Fruit fly (Drosophila melanogaster) whole organism, embryonic: Measurements from ENCODE around the gene Muc18B.

ENCODE experiments used
- Atf6 ChIP-seq: fragments of 200-800 bp; sonication (Bioruptor generic); IDR thresholded peaks from 2 replicates; pipeline ENCODE4 v1.3.6; 2022; ENCODE audit warnings: missing biosample characterization, missing genetic modification characterization
- CG10147 ChIP-seq: fragments of 200-800 bp; sonication (Bioruptor generic); optimal IDR thresholded peaks from 2 replicates; lab custom pipeline; 2019; ENCODE audit warnings: missing biosample characterization, mild to moderate bottlenecking, missing genetic modification characterization, moderate library complexity
- CG10209 ChIP-seq: fragments of 200-800 bp; sonication (Bioruptor generic); optimal IDR thresholded peaks from 3 replicates; lab custom pipeline; 2017; ENCODE audit warnings: missing biosample characterization, mild to moderate bottlenecking, missing genetic modification characterization, missing genetic modification reagents
- CG10267 ChIP-seq: fragments of 200-800 bp; sonication (Bioruptor generic); optimal IDR thresholded peaks from 2 replicates; lab custom pipeline; 2018; ENCODE audit warnings: missing biosample characterization, mild to moderate bottlenecking, missing genetic modification characterization, moderate library complexity
- CG10366 ChIP-seq: fragments of 200-800 bp; sonication (Bioruptor generic); IDR thresholded peaks from 2 replicates; pipeline ENCODE4 v1.3.6; 2022; ENCODE audit warnings: missing biosample characterization, missing genetic modification characterization
- CG11504 ChIP-seq: fragments of 200-800 bp; sonication (Bioruptor generic); optimal IDR thresholded peaks from 3 replicates; lab custom pipeline; 2019; ENCODE audit warnings: missing biosample characterization, mild to moderate bottlenecking, missing genetic modification characterization, moderate library complexity
- CG12769 ChIP-seq: fragments of 200-800 bp; sonication (Bioruptor generic); optimal IDR thresholded peaks from 2 replicates; lab custom pipeline; 2019; ENCODE audit warnings: missing biosample characterization, mild to moderate bottlenecking, missing genetic modification characterization, moderate library complexity
- CG13894 ChIP-seq: fragments of 200-800 bp; sonication (Bioruptor generic); optimal IDR thresholded peaks from 3 replicates; lab custom pipeline; 2018; ENCODE audit warnings: missing biosample characterization, mild to moderate bottlenecking, missing genetic modification characterization, moderate library complexity
- CG2678 ChIP-seq: fragments of 200-800 bp; sonication (Bioruptor generic); optimal IDR thresholded peaks from 3 replicates; lab custom pipeline; 2019; ENCODE audit warnings: missing biosample characterization, mild to moderate bottlenecking, missing genetic modification characterization, moderate library complexity
- CG2712 ChIP-seq: fragments of 200-800 bp; optimal IDR thresholded peaks from 3 replicates; lab custom pipeline; 2019; ENCODE audit warnings: missing biosample characterization, mild to moderate bottlenecking, missing genetic modification characterization, moderate library complexity
- CG31388 ChIP-seq: fragments of 200-800 bp; sonication (Bioruptor generic); optimal IDR thresholded peaks from 2 replicates; lab custom pipeline; 2016; ENCODE audit warnings: missing biosample characterization, missing genetic modification characterization
- CG4328 ChIP-seq: fragments of 200-800 bp; sonication (Bioruptor generic); optimal IDR thresholded peaks from 3 replicates; lab custom pipeline; 2017; ENCODE audit warnings: missing biosample characterization, missing genetic modification reagents, missing genetic modification characterization
- CG4820 ChIP-seq: fragments of 200-800 bp; sonication (Bioruptor generic); optimal IDR thresholded peaks from 3 replicates; lab custom pipeline; 2016; ENCODE audit warnings: missing biosample characterization, missing genetic modification characterization
- CG5953 ChIP-seq: fragments of 200-800 bp; sonication (Bioruptor generic); IDR thresholded peaks from 2 replicates; pipeline ENCODE4 v1.3.6; 2022; ENCODE audit warnings: missing biosample characterization, missing genetic modification characterization
- CG7745 ChIP-seq: fragments of 200-800 bp; sonication (Bioruptor generic); optimal IDR thresholded peaks from 2 replicates; lab custom pipeline; 2018; ENCODE audit warnings: missing biosample characterization, mild to moderate bottlenecking, missing genetic modification characterization, moderate library complexity
- CG8290 ChIP-seq, 3 experiments: fragments of 200-800 bp; sonication (Bioruptor generic); optimal IDR thresholded peaks; 2 replicates each; lab custom pipeline; 2016 to 2019; ENCODE audit warnings: missing biosample characterization in 3 of 3, missing genetic modification characterization in 3 of 3, mild to moderate bottlenecking in 2 of 3, moderate library complexity in 1 of 3
- CG8359 ChIP-seq: fragments of 200-800 bp; sonication (Bioruptor generic); optimal IDR thresholded peaks from 2 replicates; lab custom pipeline; 2017; ENCODE audit warnings: missing biosample characterization, mild to moderate bottlenecking, missing genetic modification characterization, borderline replicate concordance
- CG9932 ChIP-seq: fragments of 200-800 bp; sonication (Bioruptor generic); IDR thresholded peaks from 2 replicates; pipeline ENCODE4 v1.3.6; 2022; ENCODE audit warnings: missing biosample characterization, missing genetic modification characterization
- CTCF ChIP-seq: fragments of 200-800 bp; sonication (Bioruptor generic); optimal IDR thresholded peaks from 2 replicates; lab custom pipeline; 2017; ENCODE audit warnings: missing biosample characterization, mild to moderate bottlenecking, missing genetic modification characterization, moderate library complexity
- Doc3 ChIP-seq: fragments of 200-800 bp; sonication (Bioruptor generic); IDR thresholded peaks from 3 replicates; pipeline ENCODE4 v1.3.6; 2022; ENCODE audit warnings: missing biosample characterization, missing genetic modification characterization; ENCODE audit not compliant: partially characterized antibody
- Ets65A ChIP-seq: fragments of 200-800 bp; sonication (Bioruptor generic); peaks from one replicate; lab custom pipeline; 2016; ENCODE audit warnings: missing biosample characterization, missing genetic modification characterization
- Ets97D ChIP-seq: fragments of 200-800 bp; sonication (Bioruptor generic); optimal IDR thresholded peaks from 3 replicates; lab custom pipeline; 2016; ENCODE audit warnings: missing biosample characterization, missing genetic modification characterization
- Hand ChIP-seq: fragments of 200-800 bp; sonication (Bioruptor generic); optimal IDR thresholded peaks from 2 replicates; lab custom pipeline; 2017; ENCODE audit warnings: mild to moderate bottlenecking, missing biosample characterization, missing genetic modification reagents, missing genetic modification characterization
- Hr78 ChIP-seq, 2 experiments: fragments of 200-800 bp in 1 of 2; fragments of >200 bp in 1 of 2; sonication (Bioruptor generic) in 1 of 2; optimal IDR thresholded peaks; 2 replicates each; lab custom pipeline; 2017 to 2019; ENCODE audit warnings: missing biosample characterization in 2 of 2, missing genetic modification characterization in 2 of 2, mild to moderate bottlenecking in 1 of 2, moderate library complexity in 1 of 2
- Kr ChIP-seq: fragments of 200-800 bp; sonication (Bioruptor generic); optimal IDR thresholded peaks from 2 replicates; lab custom pipeline; 2017; ENCODE audit warnings: missing biosample characterization, mild to moderate bottlenecking, missing genetic modification characterization
- Lim3 ChIP-seq: fragments of 200-800 bp; sonication (Bioruptor generic); IDR thresholded peaks from 2 replicates; pipeline ENCODE4 v1.3.6; 2022; ENCODE audit warnings: missing biosample characterization, missing genetic modification characterization
- Med ChIP-seq: fragments of 200-800 bp; sonication (Bioruptor generic); peaks from one replicate; lab custom pipeline; 2016; ENCODE audit warnings: missing biosample characterization, missing genetic modification characterization, mild to moderate bottlenecking, inconsistent platforms, moderate library complexity
- Mes4 ChIP-seq: fragments of 200-800 bp; sonication (Bioruptor generic); optimal IDR thresholded peaks from 2 replicates; lab custom pipeline; 2016; ENCODE audit warnings: missing biosample characterization, missing genetic modification characterization
- NC2α ChIP-seq: fragments of 200-800 bp; sonication (Bioruptor generic); optimal IDR thresholded peaks from 2 replicates; lab custom pipeline; 2016; ENCODE audit warnings: missing biosample characterization, missing genetic modification characterization
- Oli ChIP-seq: fragments of 200-800 bp; sonication (Bioruptor generic); optimal IDR thresholded peaks from 2 replicates; lab custom pipeline; 2018; ENCODE audit warnings: missing biosample characterization, mild to moderate bottlenecking, missing genetic modification characterization, moderate library complexity
- PHDP ChIP-seq: fragments of 200-800 bp; sonication (Bioruptor generic); optimal IDR thresholded peaks from 3 replicates; lab custom pipeline; 2018; ENCODE audit warnings: missing biosample characterization, mild to moderate bottlenecking, missing genetic modification characterization, moderate library complexity
- Pdp1 ChIP-seq, 2 experiments: fragments of 200-800 bp; sonication (Bioruptor generic); optimal IDR thresholded peaks; 3 replicates each; lab custom pipeline; 2016; ENCODE audit warnings: missing biosample characterization in 2 of 2, missing genetic modification characterization in 2 of 2, mild to moderate bottlenecking in 1 of 2, moderate library complexity in 1 of 2
- Rfx ChIP-seq: fragments of 200-800 bp; sonication (Bioruptor generic); IDR thresholded peaks from 2 replicates; pipeline ENCODE4 v1.3.6; 2022; ENCODE audit warnings: missing biosample characterization, missing genetic modification characterization
- Xbp1 ChIP-seq: fragments of 200-800 bp; sonication (Bioruptor generic); optimal IDR thresholded peaks from 3 replicates; lab custom pipeline; 2016; ENCODE audit warnings: missing biosample characterization, mild to moderate bottlenecking, missing genetic modification characterization
- ab ChIP-seq: fragments of 200-800 bp; sonication (Bioruptor generic); optimal IDR thresholded peaks from 2 replicates; lab custom pipeline; 2016; ENCODE audit warnings: missing biosample characterization, missing genetic modification characterization
- chif ChIP-seq, 2 experiments: fragments of 200-800 bp; sonication (Bioruptor generic); optimal IDR thresholded peaks; 3 replicates each; lab custom pipeline; 2016; ENCODE audit warnings: missing biosample characterization in 2 of 2, missing genetic modification characterization in 2 of 2
- chinmo ChIP-seq: fragments of 200-800 bp; sonication (Bioruptor generic); IDR thresholded peaks from 4 replicates; pipeline ENCODE4 v1.3.6; 2022; ENCODE audit warnings: missing biosample characterization, missing genetic modification characterization; ENCODE audit not compliant: partially characterized antibody
- crol ChIP-seq: fragments of 200-800 bp; sonication (Bioruptor generic); IDR thresholded peaks from 2 replicates; pipeline ENCODE4 v1.3.6; 2022; ENCODE audit warnings: missing biosample characterization, missing genetic modification characterization
- hb ChIP-seq: fragments of 200-800 bp; sonication (Bioruptor generic); IDR thresholded peaks from 3 replicates; pipeline ENCODE4 v1.3.6; 2022; ENCODE audit warnings: missing biosample characterization, missing genetic modification characterization; ENCODE audit not compliant: partially characterized antibody
- ind ChIP-seq: fragments of 200-800 bp; sonication (Bioruptor generic); optimal IDR thresholded peaks from 3 replicates; lab custom pipeline; 2016; ENCODE audit warnings: missing biosample characterization, missing genetic modification characterization
- ken ChIP-seq: fragments of 200-800 bp; sonication (Bioruptor generic); IDR thresholded peaks from 3 replicates; pipeline ENCODE4 v1.3.6; 2022; ENCODE audit warnings: missing biosample characterization, missing genetic modification characterization
- lola ChIP-seq, 3 experiments: fragments of >200 bp in 2 of 3; fragments of 200-800 bp in 1 of 3; sonication (Bioruptor generic) in 1 of 3; optimal IDR thresholded peaks; 2 replicates each; lab custom pipeline; 2017 to 2019; ENCODE audit warnings: missing biosample characterization in 3 of 3, missing genetic modification characterization in 3 of 3, mild to moderate bottlenecking in 1 of 3, moderate library complexity in 1 of 3
- psq ChIP-seq: fragments of 200-800 bp; sonication (Bioruptor generic); optimal IDR thresholded peaks from 2 replicates; lab custom pipeline; 2017; ENCODE audit warnings: missing biosample characterization, missing genetic modification characterization
- sd ChIP-seq: fragments of 200-800 bp; sonication (Bioruptor generic); optimal IDR thresholded peaks from 3 replicates; lab custom pipeline; 2018; ENCODE audit warnings: missing biosample characterization, mild to moderate bottlenecking, missing genetic modification characterization, moderate library complexity
- seq ChIP-seq: fragments of 200-800 bp; sonication (Bioruptor generic); IDR thresholded peaks from 2 replicates; pipeline ENCODE4 v1.3.6; 2022; ENCODE audit warnings: missing biosample characterization, missing genetic modification characterization
- stwl ChIP-seq: fragments of 200-800 bp; sonication (Bioruptor generic); optimal IDR thresholded peaks from 3 replicates; lab custom pipeline; 2018; ENCODE audit warnings: missing biosample characterization, mild to moderate bottlenecking, missing genetic modification characterization, moderate library complexity
- tap ChIP-seq: fragments of 200-800 bp; optimal IDR thresholded peaks from 3 replicates; lab custom pipeline; 2019; ENCODE audit warnings: missing biosample characterization, mild to moderate bottlenecking, missing genetic modification characterization, moderate library complexity
- wek ChIP-seq: fragments of 200-800 bp; sonication (Bioruptor generic); optimal IDR thresholded peaks from 3 replicates; lab custom pipeline; 2018; ENCODE audit warnings: missing biosample characterization, mild to moderate bottlenecking, missing genetic modification characterization, moderate library complexity

Muc18B gene

DNA sequence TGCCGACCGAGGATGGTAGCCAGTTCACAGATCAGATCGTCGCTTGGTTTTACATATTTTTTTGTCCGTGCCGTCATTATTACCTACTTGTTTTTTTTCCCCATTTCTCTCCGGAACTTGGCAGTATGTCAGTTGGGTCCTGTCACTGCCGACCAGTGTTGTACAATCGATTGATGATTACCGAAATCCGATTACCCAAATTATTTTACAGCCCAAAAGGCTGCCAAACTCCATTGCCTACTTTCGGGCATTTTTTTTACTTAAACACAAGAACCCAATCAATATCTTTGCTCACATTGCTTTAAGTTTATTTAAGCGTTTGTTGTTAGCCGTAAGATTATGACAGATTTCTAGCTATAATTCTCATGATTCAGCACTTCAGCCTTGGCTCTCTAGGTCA, 44.5 kb upstream of the Muc18B start, which contains the start of gene Inx5:
Gene Inx5 (minus strand): TSS at position 93 of the 400 bp plus-strand sequence.
- TF ChIP-seq CG5953 (GFP tag; lab: Robert Waterston, UW) (no peak), Pdp1 (GFP tag; optimal IDR thresholded peaks at IDR 0.05; lab: Kevin White, UChicago) (peak in 1 of 2 experiments; percentile 27), CG10267 (tag; lab: Kevin White, UChicago) (peak; percentile 70), CTCF (GFP tag; lab: Kevin White, UChicago) (peak; percentile 24), Med (GFP tag; lab: Kevin White, UChicago) (peak; percentile 45), stwl (peak; percentile 93), CG8290 (GFP tag; optimal IDR thresholded peaks at IDR 0.05; lab: Kevin White, UChicago) (peak; percentile 75), CG8290 (tag; optimal IDR thresholded peaks at IDR 0.05; lab: Kevin White, UChicago) (peak; percentile 40 to 66), chinmo (GFP tag; lab: Robert Waterston, UW) (0 out of 4 replicates have a peak, but pooled peaks have one; percentile 4), Ets97D (peak; percentile 17), Lim3 (GFP tag; lab: Robert Waterston, UW) (no peak), lola (GFP tag; optimal IDR thresholded peaks at IDR 0.05; lab: Kevin White, UChicago) (no peak), CG10366 (no peak), CG9932 (GFP tag; lab: Robert Waterston, UW) (no peak), CG8359 (GFP tag; lab: Kevin White, UChicago) (peak; percentile 39)

dm6 chrX:19171926-19172325, 43.4 kb upstream of the Muc18B start:
- no peak for TF ChIP-seq tap (tag; lab: Kevin White, UChicago)
- TF ChIP-seq Doc3 (GFP tag; lab: Robert Waterston, UW), result no peak
- TF ChIP-seq CG12769 (tag; lab: Kevin White, UChicago), result peak; percentile 19
- no peak for TF ChIP-seq ab
- no peak for TF ChIP-seq CG10209
- TF ChIP-seq Rfx (GFP tag; lab: Robert Waterston, UW), result no peak
- no peak for TF ChIP-seq CG13894 (tag; lab: Kevin White, UChicago)
- peak; percentile 62 for TF ChIP-seq crol (GFP tag; lab: Robert Waterston, UW)
- TF ChIP-seq seq (GFP tag; lab: Robert Waterston, UW), result no peak
- no peak for TF ChIP-seq PHDP (tag; lab: Kevin White, UChicago)
- TF ChIP-seq chif (GFP tag; optimal IDR thresholded peaks at IDR 0.05; lab: Kevin White, UChicago), result no peak
- TF ChIP-seq chinmo (GFP tag; lab: Robert Waterston, UW), result peak; percentile 83
- no peak for TF ChIP-seq ind (GFP tag; lab: Kevin White, UChicago)
- peak in 1 of 2 experiments; percentile 37 for TF ChIP-seq Hr78 (GFP tag; optimal IDR thresholded peaks at IDR 0.05; lab: Kevin White, UChicago)
- TF ChIP-seq CG10147, result no peak
- peak; percentile 71 for TF ChIP-seq sd (tag; lab: Kevin White, UChicago)
- no peak for TF ChIP-seq CG7745 (tag; lab: Kevin White, UChicago)
- no peak for TF ChIP-seq ken
- TF ChIP-seq CG4820, result no peak
- no peak for TF ChIP-seq Ets65A (GFP tag; lab: Kevin White, UChicago)
- TF ChIP-seq hb, result no peak
- TF ChIP-seq psq (GFP tag; lab: Kevin White, UChicago), result no peak
- TF ChIP-seq CG8359 (GFP tag; lab: Kevin White, UChicago), result peak; percentile 17
- no peak for TF ChIP-seq Atf6 (GFP tag; lab: Robert Waterston, UW)
- no peak for TF ChIP-seq CG31388 (GFP tag; lab: Kevin White, UChicago)

- TF ChIP-seq CG4328 (GFP tag; lab: Kevin White, UChicago) (no peak), seq (GFP tag; lab: Robert Waterston, UW) (peak; percentile 15; the same call in 1 of the 2 replicates), Hand (GFP tag; lab: Kevin White, UChicago) (no peak), CG11504 (tag; lab: Kevin White, UChicago) (peak; percentile 35), Kr (no peak), CG2678 (no peak), CG2712 (tag; lab: Kevin White, UChicago) (peak; percentile 0), Ets65A (GFP tag; lab: Kevin White, UChicago) (peak; percentile 30), wek (no peak), Mes4 (GFP tag; lab: Kevin White, UChicago) (peak; percentile 0), CG8290 (GFP tag; optimal IDR thresholded peaks at IDR 0.05; lab: Kevin White, UChicago) (no peak), CG8290 (tag; optimal IDR thresholded peaks at IDR 0.05; lab: Kevin White, UChicago) (peak in 1 of 2 experiments; percentile 27), NC2α (GFP tag; lab: Kevin White, UChicago) (no peak), Oli (tag; lab: Kevin White, UChicago) (no peak), Xbp1 (peak; percentile 29)
Measured at dm6 chrX:19172955-19173354, 42.4 kb upstream of the Muc18B start.
